Worm (Caenorhabditis elegans): ENCODE measurements around the gene ZK938.11.

DNA sequence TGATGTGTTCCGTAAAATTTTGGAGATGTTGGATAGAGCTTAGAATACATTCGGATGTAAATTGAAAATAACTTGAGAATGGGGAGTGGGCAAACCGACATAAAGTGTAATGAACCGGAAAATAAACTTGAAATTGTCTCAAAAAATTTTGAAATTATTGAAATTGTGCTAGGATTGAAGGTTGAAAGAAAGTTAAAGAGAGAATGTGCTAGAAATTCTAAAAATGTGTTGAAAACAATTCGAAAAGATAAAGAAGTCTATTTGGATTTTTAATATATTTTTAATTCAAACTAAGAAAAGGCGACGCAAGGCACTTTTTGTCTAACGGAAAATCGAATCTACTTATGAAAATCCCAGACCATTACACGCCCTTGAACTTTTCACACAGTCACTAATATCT is 6.4 kb downstream of the ZK938.11 start, which contains the start of gene ZK938.3:
- no peak for TF ChIP-seq ama-1 (optimal IDR thresholded peaks at IDR 0.05)
- no peak for TF ChIP-seq hlh-6 (tag; optimal IDR thresholded peaks at IDR 0.05)
- TF ChIP-seq ceh-24 (tag; optimal IDR thresholded peaks at IDR 0.05) = no peak
- no peak for TF ChIP-seq ceh-14 (tag; optimal IDR thresholded peaks at IDR 0.05)
- no peak for TF ChIP-seq nfya-1 (tag; optimal IDR thresholded peaks at IDR 0.05)
- no peak for TF ChIP-seq K02D7.2 (tag; optimal IDR thresholded peaks at IDR 0.05)
- TF ChIP-seq zip-5 (tag; optimal IDR thresholded peaks at IDR 0.05) = no peak
- TF ChIP-seq elt-2 (tag; optimal IDR thresholded peaks at IDR 0.05) = no peak
- no peak for TF ChIP-seq pha-4 (tag; optimal IDR thresholded peaks at IDR 0.05)
- TF ChIP-seq fkh-6 (tag; optimal IDR thresholded peaks at IDR 0.05) = no peak

Data from whole organism, late embryonic.